Worm (Caenorhabditis elegans) whole organism, L2 larva: Measurements from ENCODE around the gene F55B11.6.

ENCODE experiments used
- C34F6.9 ChIP-seq: fragments of 150-350 bp; optimal IDR thresholded peaks from 2 replicates; lab custom pipeline; 2014; ENCODE audit warnings: missing biosample characterization, missing genetic modification characterization
- F13H6.1 ChIP-seq: sonication (generic microtip); optimal IDR thresholded peaks from 2 replicates; lab custom pipeline; 2016; ENCODE audit warnings: missing genetic modification characterization, missing compliant biosample characterization
- ZK546.5 ChIP-seq: sonication (generic microtip); optimal IDR thresholded peaks from 2 replicates; lab custom pipeline; 2017; ENCODE audit warnings: missing biosample characterization, missing genetic modification characterization
- alr-1 ChIP-seq: fragments of 150-350 bp; optimal IDR thresholded peaks from 2 replicates; lab custom pipeline; 2014; ENCODE audit warnings: missing biosample characterization, missing genetic modification characterization
- aly-2 ChIP-seq: fragments of 150-350 bp; optimal IDR thresholded peaks from 2 replicates; lab custom pipeline; 2014; ENCODE audit warnings: missing biosample characterization, missing genetic modification characterization
- blmp-1 ChIP-seq: sonication (generic microtip); optimal IDR thresholded peaks from 2 replicates; lab custom pipeline; 2017; ENCODE audit warnings: missing genetic modification characterization, mild to moderate bottlenecking, missing compliant biosample characterization, antibody characterized with exemption, moderate library complexity; ENCODE audit not compliant: insufficient read depth
- ceh-16 ChIP-seq: fragments of 150-350 bp; optimal IDR thresholded peaks from 2 replicates; lab custom pipeline; 2014; ENCODE audit warnings: missing biosample characterization, missing genetic modification characterization
- ceh-82 ChIP-seq: fragments of 150-350 bp; optimal IDR thresholded peaks from 2 replicates; lab custom pipeline; 2014; ENCODE audit warnings: missing biosample characterization, missing genetic modification characterization
- crh-2 ChIP-seq: sonication (generic microtip); optimal IDR thresholded peaks from 2 replicates; lab custom pipeline; 2017; ENCODE audit warnings: missing biosample characterization, missing genetic modification characterization
- egl-27 ChIP-seq: sonication (generic microtip); optimal IDR thresholded peaks from 3 replicates; lab custom pipeline; 2017; ENCODE audit warnings: missing biosample characterization, missing genetic modification reagents, missing genetic modification characterization
- elt-3 ChIP-seq: sonication (generic microtip); optimal IDR thresholded peaks from 2 replicates; lab custom pipeline; 2017; ENCODE audit warnings: missing biosample characterization, missing genetic modification characterization
- fos-1 ChIP-seq: fragments of 150-350 bp; optimal IDR thresholded peaks from 2 replicates; lab custom pipeline; 2014; ENCODE audit warnings: missing biosample characterization, missing genetic modification characterization
- gmeb-1 ChIP-seq: fragments of 150-350 bp; optimal IDR thresholded peaks from 2 replicates; lab custom pipeline; 2014; ENCODE audit warnings: missing biosample characterization, missing genetic modification characterization
- lin-11 ChIP-seq: fragments of 150-350 bp; sonication (generic microtip); optimal IDR thresholded peaks from 2 replicates; lab custom pipeline; 2014; ENCODE audit warnings: missing biosample characterization, missing genetic modification characterization, inconsistent platforms, mixed read lengths
- lin-13 ChIP-seq: fragments of 150-350 bp; optimal IDR thresholded peaks from 2 replicates; lab custom pipeline; 2014; ENCODE audit warnings: missing biosample characterization, missing genetic modification reagents, missing genetic modification characterization
- lin-39 ChIP-seq: fragments of 150-350 bp; optimal IDR thresholded peaks from 2 replicates; lab custom pipeline; 2014; ENCODE audit warnings: missing biosample characterization, missing genetic modification reagents, missing genetic modification characterization
- lsy-2 ChIP-seq, 2 experiments: fragments of 150-350 bp in 1 of 2; sonication (generic microtip) in 1 of 2; optimal IDR thresholded peaks; 2 replicates each; lab custom pipeline; 2014 to 2017; ENCODE audit warnings: missing biosample characterization in 2 of 2, missing genetic modification characterization in 2 of 2
- mab-5 ChIP-seq: fragments of 150-350 bp; optimal IDR thresholded peaks from 2 replicates; lab custom pipeline; 2014; ENCODE audit warnings: missing biosample characterization, missing genetic modification characterization
- mbf-1 ChIP-seq: sonication (generic microtip); optimal IDR thresholded peaks from 2 replicates; lab custom pipeline; 2017; ENCODE audit warnings: missing biosample characterization, missing genetic modification characterization
- nhr-10 ChIP-seq: sonication (generic microtip); optimal IDR thresholded peaks from 2 replicates; lab custom pipeline; 2017; ENCODE audit warnings: missing biosample characterization, missing genetic modification characterization
- nhr-11 ChIP-seq: fragments of 150-350 bp; optimal IDR thresholded peaks from 2 replicates; lab custom pipeline; 2014; ENCODE audit warnings: missing biosample characterization, missing genetic modification characterization
- nhr-12 ChIP-seq: fragments of 150-350 bp; optimal IDR thresholded peaks from 2 replicates; lab custom pipeline; 2014; ENCODE audit warnings: missing biosample characterization, missing genetic modification characterization
- nhr-129 ChIP-seq: fragments of 150-350 bp; optimal IDR thresholded peaks from 2 replicates; lab custom pipeline; 2014; ENCODE audit warnings: missing biosample characterization, missing genetic modification characterization
- nhr-23 ChIP-seq: fragments of 150-350 bp; optimal IDR thresholded peaks from 2 replicates; lab custom pipeline; 2014; ENCODE audit warnings: missing biosample characterization, missing genetic modification reagents, missing genetic modification characterization
- nhr-237 ChIP-seq: fragments of 150-350 bp; optimal IDR thresholded peaks from 2 replicates; lab custom pipeline; 2014; ENCODE audit warnings: missing biosample characterization, missing genetic modification characterization
- nhr-25 ChIP-seq: fragments of 150-350 bp; sonication (generic microtip); optimal IDR thresholded peaks from 3 replicates; lab custom pipeline; 2014; ENCODE audit warnings: missing biosample characterization, missing genetic modification characterization
- nhr-77 ChIP-seq: fragments of 150-350 bp; optimal IDR thresholded peaks from 2 replicates; lab custom pipeline; 2014; ENCODE audit warnings: missing biosample characterization, missing genetic modification characterization
- peb-1 ChIP-seq: fragments of 150-350 bp; optimal IDR thresholded peaks from 2 replicates; lab custom pipeline; 2014; ENCODE audit warnings: missing biosample characterization, missing genetic modification characterization
- sem-4 ChIP-seq: fragments of 150-350 bp; optimal IDR thresholded peaks from 2 replicates; lab custom pipeline; 2014; ENCODE audit warnings: missing biosample characterization, missing genetic modification reagents, missing genetic modification characterization
- sma-3 ChIP-seq: sonication (generic microtip); optimal IDR thresholded peaks from 2 replicates; lab custom pipeline; 2016; ENCODE audit warnings: missing genetic modification reagents, missing genetic modification characterization, missing compliant biosample characterization
- sma-9 ChIP-seq, 2 experiments: fragments of 150-350 bp in 1 of 2; sonication (generic microtip) in 1 of 2; optimal IDR thresholded peaks; 2 replicates each; lab custom pipeline; 2014 to 2016; ENCODE audit warnings: missing genetic modification characterization in 2 of 2, mild to moderate bottlenecking in 1 of 2, missing biosample characterization in 1 of 2, missing compliant biosample characterization in 1 of 2, missing genetic modification reagents in 1 of 2, moderate library complexity in 1 of 2
- snpc-4 ChIP-seq: fragments of 150-350 bp; optimal IDR thresholded peaks from 2 replicates; lab custom pipeline; 2014; ENCODE audit warnings: missing biosample characterization, missing genetic modification characterization
- unc-39 ChIP-seq: fragments of 150-350 bp; optimal IDR thresholded peaks from 2 replicates; lab custom pipeline; 2014; ENCODE audit warnings: missing biosample characterization, missing genetic modification characterization
- unc-55 ChIP-seq: fragments of 150-350 bp; sonication (generic microtip); optimal IDR thresholded peaks from 3 replicates; lab custom pipeline; 2014; ENCODE audit warnings: missing biosample characterization, missing genetic modification reagents, missing genetic modification characterization
- unc-62 ChIP-seq: fragments of 150-350 bp; optimal IDR thresholded peaks from 2 replicates; lab custom pipeline; 2014; ENCODE audit warnings: missing biosample characterization, missing genetic modification reagents, missing genetic modification characterization
- zag-1 ChIP-seq: fragments of 150-350 bp; optimal IDR thresholded peaks from 2 replicates; lab custom pipeline; 2014; ENCODE audit warnings: missing biosample characterization, missing genetic modification characterization
- ztf-1 ChIP-seq: fragments of 200-800 bp; sonication (Bioruptor generic); conservative IDR thresholded peaks from 2 replicates; pipeline ENCODE4 v1.3.6; 2022; ENCODE audit warnings: missing genetic modification characterization, missing compliant biosample characterization
- ztf-4 ChIP-seq: fragments of 150-350 bp; optimal IDR thresholded peaks from 2 replicates; lab custom pipeline; 2014; ENCODE audit warnings: missing biosample characterization, missing genetic modification characterization

Gene F55B11.6

ce11 chrIV:14393838-14394237 is 23.2 kb downstream of the F55B11.6 start, which contains the start of gene clc-8:
Gene clc-8 (plus strand): TSS chrIV:14394138.
- no peak for TF ChIP-seq nhr-10
- TF ChIP-seq sma-9 (GFP tag; optimal IDR thresholded peaks at IDR 0.05; lab: Kevin White, UChicago) = no peak
- TF ChIP-seq sma-9 (tag; optimal IDR thresholded peaks at IDR 0.05; lab: Kevin White, UChicago) = no peak
- TF ChIP-seq crh-2 (tag; lab: Kevin White, UChicago) = no peak
- TF ChIP-seq gmeb-1 (tag; lab: Kevin White, UChicago) = no peak
- no peak for TF ChIP-seq peb-1 (tag; lab: Kevin White, UChicago)
- TF ChIP-seq unc-39 (tag; lab: Kevin White, UChicago) = no peak
- no peak for TF ChIP-seq ztf-1 (GFP tag; lab: Robert Waterston, UW)
- no peak for TF ChIP-seq ZK546.5 (tag; lab: Kevin White, UChicago)
- no peak for TF ChIP-seq ceh-16 (tag; lab: Kevin White, UChicago)
- TF ChIP-seq elt-3 (tag; lab: Kevin White, UChicago) = no peak
- TF ChIP-seq nhr-25 (tag; lab: Kevin White, UChicago) = no peak
- no peak for TF ChIP-seq unc-55 (GFP tag; lab: Kevin White, UChicago)

ce11 chrIV:14391746-14392145 is 25.3 kb downstream of the F55B11.6 start:
- TF ChIP-seq mbf-1 (no peak), blmp-1 (tag; lab: Kevin White, UChicago) (peak; percentile 27), C34F6.9 (tag; lab: Kevin White, UChicago) (no peak), gmeb-1 (tag; lab: Kevin White, UChicago) (no peak), nhr-25 (tag; lab: Kevin White, UChicago) (peak; percentile 34), sem-4 (peak; percentile 18), lin-11 (tag; lab: Kevin White, UChicago) (no peak), unc-62 (no peak), nhr-10 (no peak), crh-2 (tag; lab: Kevin White, UChicago) (no peak), nhr-12 (tag; lab: Kevin White, UChicago) (no peak), alr-1 (tag; lab: Kevin White, UChicago) (no peak), lsy-2 (tag; optimal IDR thresholded peaks at IDR 0.05; lab: Kevin White, UChicago) (no peak), nhr-77 (no peak), sma-3 (GFP tag; lab: Kevin White, UChicago) (peak; percentile 26), egl-27 (tag; lab: Kevin White, UChicago) (no peak), nhr-129 (tag; lab: Kevin White, UChicago) (peak; percentile 44), aly-2 (tag; lab: Kevin White, UChicago) (no peak), snpc-4 (tag; lab: Kevin White, UChicago) (no peak)
- TF ChIP-seq, all 48 proteins: peak for 5

DNA sequence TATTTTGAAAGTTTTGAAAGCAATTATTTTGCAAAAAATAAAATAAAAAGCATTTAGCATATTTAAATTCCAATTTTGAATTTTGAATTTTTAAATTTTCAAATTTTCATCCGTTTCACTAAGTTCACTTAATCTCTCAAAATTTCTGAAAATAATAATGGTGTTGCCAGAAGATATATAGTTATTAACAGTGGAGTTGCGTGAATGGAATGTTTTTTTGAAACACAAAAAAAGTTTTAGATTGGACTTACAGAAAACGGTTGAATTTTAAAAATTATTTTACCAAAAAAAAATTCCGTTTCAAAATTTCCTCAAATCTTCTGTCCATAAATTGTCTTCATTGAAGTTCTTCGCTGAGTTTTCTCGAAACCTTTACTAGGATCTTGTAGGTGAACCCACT is 25.8 kb downstream of the F55B11.6 start:
- TF ChIP-seq sem-4 (no peak), zag-1 (tag; lab: Kevin White, UChicago) (no peak), unc-62 (no peak), egl-27 (tag; lab: Kevin White, UChicago) (no peak), nhr-23 (tag; lab: Kevin White, UChicago) (no peak)
- TF ChIP-seq, all 48 proteins: peak for 0

ce11 chrIV:14390023-14390614 is 26.9 kb downstream of the F55B11.6 start:
- TF ChIP-seq ztf-4 (tag; lab: Kevin White, UChicago) = no peak
- TF ChIP-seq ceh-82 (tag; lab: Kevin White, UChicago) = no peak
- TF ChIP-seq sem-4 = peak; percentile 10
- TF ChIP-seq lin-13 (GFP tag; lab: Kevin White, UChicago) = no peak
- peak; percentile 14 for TF ChIP-seq nhr-129 (tag; lab: Kevin White, UChicago)
- TF ChIP-seq fos-1 = no peak
- TF ChIP-seq unc-62 = no peak
- no peak for TF ChIP-seq egl-27 (tag; lab: Kevin White, UChicago)
- no peak for TF ChIP-seq zag-1 (tag; lab: Kevin White, UChicago)
- TF ChIP-seq aly-2 (tag; lab: Kevin White, UChicago) = no peak
- no peak for TF ChIP-seq nhr-11 (tag; lab: Kevin White, UChicago)
- peak; percentile 15 for TF ChIP-seq nhr-25 (tag; lab: Kevin White, UChicago)
- TF ChIP-seq ceh-16 (tag; lab: Kevin White, UChicago) = no peak
- no peak for TF ChIP-seq lsy-2 (tag; optimal IDR thresholded peaks at IDR 0.05; lab: Kevin White, UChicago)
- TF ChIP-seq lin-11 (tag; lab: Kevin White, UChicago) = no peak
- TF ChIP-seq ZK546.5 (tag; lab: Kevin White, UChicago) = no peak
- no peak for TF ChIP-seq nhr-12 (tag; lab: Kevin White, UChicago)
- TF ChIP-seq F13H6.1 = no peak
- no peak for TF ChIP-seq mab-5 (tag; lab: Kevin White, UChicago)
- no peak for TF ChIP-seq lin-39
- no peak for TF ChIP-seq gmeb-1 (tag; lab: Kevin White, UChicago)
- TF ChIP-seq nhr-237 (tag; lab: Kevin White, UChicago) = no peak
- TF ChIP-seq blmp-1 (tag; lab: Kevin White, UChicago) = no peak
